Worm (Caenorhabditis elegans): ENCODE measurements around the gene C01G10.4.
A peak's percentile ranks its signal among the peaks of the same experiment; 100 is the strongest.

C01G10.4 gene

DNA sequence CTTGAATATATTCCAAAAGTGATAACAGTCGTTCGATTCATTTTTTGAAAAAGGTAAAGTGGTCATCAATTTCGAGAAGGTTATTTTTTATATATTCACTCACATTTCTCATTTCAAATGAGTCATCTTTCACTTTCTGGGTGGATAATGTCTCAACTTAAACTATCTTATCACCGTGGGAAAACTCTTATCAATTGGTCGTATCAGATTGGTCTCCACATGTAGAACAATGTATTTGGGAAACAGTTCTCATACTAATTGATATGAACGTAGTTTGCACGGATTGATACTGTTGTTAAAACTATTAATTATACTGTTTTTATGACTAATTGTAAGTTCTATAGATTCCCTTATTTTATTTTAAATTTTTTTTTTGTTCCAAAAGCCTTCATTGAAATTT, 44.3 kb downstream of the C01G10.4 start:
- no peak for TF ChIP-seq dao-5 (tag; optimal IDR thresholded peaks at IDR 0.05)
- TF ChIP-seq W03F9.2 (tag; optimal IDR thresholded peaks at IDR 0.05), result no peak
- TF ChIP-seq him-1 (tag; optimal IDR thresholded peaks at IDR 0.05), result no peak

DNA sequence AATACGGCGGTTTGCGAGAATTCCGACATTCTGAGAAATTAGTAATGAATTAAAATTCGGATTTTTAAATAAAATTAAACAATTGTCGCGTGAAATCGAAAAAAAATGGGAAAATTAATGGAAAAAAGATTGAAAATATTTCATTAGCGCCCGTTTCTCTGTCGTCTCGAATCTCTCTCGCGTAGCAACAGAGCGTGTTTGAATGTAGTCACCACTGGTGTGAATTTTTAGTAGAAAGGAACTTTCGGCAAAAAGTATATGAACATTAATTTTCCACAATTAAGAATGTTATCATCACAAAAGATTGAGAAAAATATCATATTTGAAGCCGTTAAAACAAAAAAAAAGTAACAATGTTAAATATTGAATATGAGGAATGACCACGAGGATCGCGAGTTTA, 47.2 kb downstream of the C01G10.4 start, which contains the start of gene aipl-1:
TSS of gene aipl-1 (minus strand) at position 30 of the 400 bp plus-strand sequence.
- peak; percentile 65 for TF ChIP-seq W03F9.2 (tag; optimal IDR thresholded peaks at IDR 0.05)
- TF ChIP-seq him-1 (tag; optimal IDR thresholded peaks at IDR 0.05), result no peak
- no peak for TF ChIP-seq dao-5 (tag; optimal IDR thresholded peaks at IDR 0.05)
